Worm (Caenorhabditis elegans) whole organism, mixed stage, embryonic: ENCODE measurements around the gene irg-6.
A peak's percentile ranks its signal among the peaks of the same experiment; 100 is the strongest.
"Not testable (repeated sequence)": the region's sequence is repeated elsewhere in the genome, so short reads cannot be mapped to it uniquely, and the experiment has no call there.

Experiments
- M03D4.4 ChIP-seq: sonication (generic microtip); optimal IDR thresholded peaks from 2 replicates; lab custom pipeline; 2017; ENCODE audit warnings: mild to moderate bottlenecking, missing genetic modification characterization, missing compliant biosample characterization
- blmp-1 ChIP-seq: fragments of 150-350 bp; optimal IDR thresholded peaks from 2 replicates; lab custom pipeline; 2014; ENCODE audit warnings: missing biosample characterization, missing genetic modification characterization
- ceh-39 ChIP-seq: fragments of 150-350 bp; optimal IDR thresholded peaks from 2 replicates; lab custom pipeline; 2014; ENCODE audit warnings: missing biosample characterization, missing genetic modification characterization
- ces-1 ChIP-seq: fragments of 150-350 bp; optimal IDR thresholded peaks from 2 replicates; lab custom pipeline; 2014; ENCODE audit warnings: missing biosample characterization, missing genetic modification reagents, missing genetic modification characterization
- drap-1 ChIP-seq: fragments of 200-800 bp; sonication (Bioruptor generic); optimal IDR thresholded peaks from 3 replicates; lab custom pipeline; 2018; ENCODE audit warnings: mild to moderate bottlenecking, missing genetic modification characterization, missing compliant biosample characterization
- elt-1 ChIP-seq: sonication (generic microtip); optimal IDR thresholded peaks from 2 replicates; lab custom pipeline; 2017; ENCODE audit warnings: missing genetic modification characterization, mild to moderate bottlenecking, missing compliant biosample characterization, antibody characterized with exemption, moderate library complexity, borderline replicate concordance; ENCODE audit not compliant: insufficient read depth
- elt-3 ChIP-seq: fragments of 150-350 bp; optimal IDR thresholded peaks from 2 replicates; lab custom pipeline; 2014; ENCODE audit warnings: missing biosample characterization, missing genetic modification characterization
- flh-1 ChIP-seq: fragments of 200-800 bp; sonication (Bioruptor generic); optimal IDR thresholded peaks from 2 replicates; lab custom pipeline; 2018; ENCODE audit warnings: mild to moderate bottlenecking, missing genetic modification characterization, moderate library complexity, missing compliant biosample characterization
- ham-2 ChIP-seq: fragments of 200-800 bp; sonication (Bioruptor generic); optimal IDR thresholded peaks from 2 replicates; lab custom pipeline; 2018; ENCODE audit warnings: mild to moderate bottlenecking, missing genetic modification characterization, missing compliant biosample characterization
- hlh-1 ChIP-seq: fragments of 150-350 bp; optimal IDR thresholded peaks from 2 replicates; lab custom pipeline; 2014; ENCODE audit warnings: missing biosample characterization, missing genetic modification reagents, missing genetic modification characterization
- lin-13 ChIP-seq: fragments of 150-350 bp; optimal IDR thresholded peaks from 2 replicates; lab custom pipeline; 2014; ENCODE audit warnings: missing biosample characterization, missing genetic modification characterization
- lin-32 ChIP-seq: fragments of 200-800 bp; sonication (Bioruptor generic); optimal IDR thresholded peaks from 2 replicates; lab custom pipeline; 2018; ENCODE audit warnings: mild to moderate bottlenecking, missing genetic modification characterization, missing compliant biosample characterization
- lsy-2 ChIP-seq: fragments of 150-350 bp; optimal IDR thresholded peaks from 2 replicates; lab custom pipeline; 2014; ENCODE audit warnings: missing biosample characterization, missing genetic modification characterization
- mab-5 ChIP-seq: fragments of 150-350 bp; optimal IDR thresholded peaks from 2 replicates; lab custom pipeline; 2014; ENCODE audit warnings: missing biosample characterization, missing genetic modification characterization
- nhr-2 ChIP-seq: fragments of 150-350 bp; optimal IDR thresholded peaks from 2 replicates; lab custom pipeline; 2014; ENCODE audit warnings: missing biosample characterization, missing genetic modification characterization
- nhr-28 ChIP-seq: fragments of 150-350 bp; optimal IDR thresholded peaks from 2 replicates; lab custom pipeline; 2014; ENCODE audit warnings: missing biosample characterization, missing genetic modification characterization
- nhr-76 ChIP-seq: sonication (generic microtip); optimal IDR thresholded peaks from 2 replicates; lab custom pipeline; 2017; ENCODE audit warnings: missing biosample characterization, missing genetic modification characterization
- pha-4 ChIP-seq: fragments of 150-350 bp; optimal IDR thresholded peaks from 2 replicates; lab custom pipeline; 2018; ENCODE audit warnings: missing biosample characterization, missing genetic modification reagents, missing genetic modification characterization
- snpc-4 ChIP-seq: fragments of 150-350 bp; optimal IDR thresholded peaks from 2 replicates; lab custom pipeline; 2014; ENCODE audit warnings: missing biosample characterization, missing genetic modification characterization
- sptf-1 ChIP-seq: sonication (generic microtip); optimal IDR thresholded peaks from 2 replicates; lab custom pipeline; 2017; ENCODE audit warnings: mild to moderate bottlenecking, missing genetic modification characterization, moderate library complexity, missing compliant biosample characterization
- tbx-8 ChIP-seq: fragments of 200-800 bp; sonication (Bioruptor generic); optimal IDR thresholded peaks from 2 replicates; lab custom pipeline; 2018; ENCODE audit warnings: mild to moderate bottlenecking, missing genetic modification characterization, moderate library complexity, missing compliant biosample characterization
- unc-120 ChIP-seq: sonication (generic microtip); optimal IDR thresholded peaks from 2 replicates; lab custom pipeline; 2017; ENCODE audit warnings: missing genetic modification characterization, missing compliant biosample characterization; ENCODE audit not compliant: poor library complexity, severe bottlenecking
- unc-39 ChIP-seq: fragments of 150-350 bp; optimal IDR thresholded peaks from 2 replicates; lab custom pipeline; 2014; ENCODE audit warnings: missing biosample characterization, missing genetic modification characterization
- unc-62 ChIP-seq: fragments of 150-350 bp; optimal IDR thresholded peaks from 2 replicates; lab custom pipeline; 2014; ENCODE audit warnings: missing biosample characterization, missing genetic modification reagents, missing genetic modification characterization
- zip-8 ChIP-seq: fragments of 150-350 bp; optimal IDR thresholded peaks from 2 replicates; lab custom pipeline; 2014; ENCODE audit warnings: missing biosample characterization, missing genetic modification characterization
- ztf-11 ChIP-seq: fragments of 150-350 bp; optimal IDR thresholded peaks from 2 replicates; lab custom pipeline; 2014; ENCODE audit warnings: missing biosample characterization, missing genetic modification characterization

The irg-6 gene

ce11 chrIV:12876558-12876957 lies 38.2 kb downstream of the irg-6 start:
- TF ChIP-seq hlh-1 (tag; lab: Kevin White, UChicago) (no peak), mab-5 (tag; lab: Kevin White, UChicago) (no peak), flh-1 (GFP tag; lab: Kevin White, UChicago) (no peak)

ce11 chrIV:12875260-12875659 lies 39.5 kb downstream of the irg-6 start, which contains the start of gene ZK896.1:
ZK896.1 (minus strand) TSS chrIV:12875360.
- TF ChIP-seq unc-39 (tag; lab: Kevin White, UChicago); pha-4; nhr-2 (tag; lab: Kevin White, UChicago): not testable (repeated sequence)

ce11 chrIV:12871445-12871947 lies 43.3 kb downstream of the irg-6 start, which contains the start of gene clec-187:
clec-187 (minus strand) TSS chrIV:12871495.
- no peak for TF ChIP-seq ces-1 (GFP tag; lab: Kevin White, UChicago)
- TF ChIP-seq, all 35 proteins: peak for 0

- TF ChIP-seq zip-8 (tag; lab: Kevin White, UChicago), result peak; percentile 84
- no peak for TF ChIP-seq nhr-76 (tag; lab: Kevin White, UChicago)
Observed at ce11 chrIV:12870315-12870714, 44.5 kb downstream of the irg-6 start.

ce11 chrIV:12869812-12870211 lies 45.0 kb downstream of the irg-6 start:
- no peak for TF ChIP-seq lin-32 (GFP tag; lab: Kevin White, UChicago)
- no peak for TF ChIP-seq M03D4.4 (tag; lab: Kevin White, UChicago)
- TF ChIP-seq nhr-28 (tag; lab: Kevin White, UChicago), result no peak
- TF ChIP-seq lin-13 (tag; lab: Kevin White, UChicago), result no peak
- TF ChIP-seq ztf-11, result no peak
- no peak for TF ChIP-seq unc-62 (GFP tag; lab: Kevin White, UChicago)
- no peak for TF ChIP-seq elt-3
- no peak for TF ChIP-seq tbx-8 (GFP tag; lab: Kevin White, UChicago)
- no peak for TF ChIP-seq mab-5 (tag; lab: Kevin White, UChicago)
- TF ChIP-seq drap-1 (GFP tag; lab: Kevin White, UChicago), result no peak
- no peak for TF ChIP-seq unc-39 (tag; lab: Kevin White, UChicago)
- no peak for TF ChIP-seq blmp-1 (tag; lab: Kevin White, UChicago)
- TF ChIP-seq ceh-39 (tag; lab: Kevin White, UChicago), result no peak
- TF ChIP-seq nhr-2 (tag; lab: Kevin White, UChicago), result no peak
- TF ChIP-seq ham-2 (GFP tag; lab: Kevin White, UChicago), result no peak
- no peak for TF ChIP-seq elt-1 (tag; lab: Kevin White, UChicago)
- no peak for TF ChIP-seq pha-4
- no peak for TF ChIP-seq flh-1 (GFP tag; lab: Kevin White, UChicago)
- no peak for TF ChIP-seq nhr-76 (tag; lab: Kevin White, UChicago)

ce11 chrIV:12869383-12869782 lies 45.4 kb downstream of the irg-6 start:
- no peak for TF ChIP-seq elt-1 (tag; lab: Kevin White, UChicago)
- TF ChIP-seq, all 35 proteins: peak for 0

- TF ChIP-seq pha-4 (no peak), sptf-1 (tag; lab: Kevin White, UChicago) (no peak), ces-1 (GFP tag; lab: Kevin White, UChicago) (no peak), lin-13 (tag; lab: Kevin White, UChicago) (no peak), elt-3 (no peak), zip-8 (tag; lab: Kevin White, UChicago) (no peak), ham-2 (GFP tag; lab: Kevin White, UChicago) (no peak), ztf-11 (no peak), lsy-2 (tag; lab: Kevin White, UChicago) (no peak), hlh-1 (tag; lab: Kevin White, UChicago) (no peak), snpc-4 (no peak), unc-120 (tag; lab: Kevin White, UChicago) (no peak), M03D4.4 (tag; lab: Kevin White, UChicago) (no peak), nhr-2 (tag; lab: Kevin White, UChicago) (no peak)
Observed at ce11 chrIV:12865884-12866283, 48.9 kb downstream of the irg-6 start, which contains the start of gene clec-186. clec-186 (plus strand) TSS chrIV:12866109.
